Fruit fly (Drosophila melanogaster): ENCODE measurements around the gene Klp3A.
A peak's percentile ranks its signal among the peaks of the same experiment; 100 is the strongest.

Gene Klp3A

dm6 chrX:2591315-2591999 is 12.4 kb downstream of the Klp3A start:
- TF ChIP-seq CG2712 (tag; optimal IDR thresholded peaks at IDR 0.05), result peak; percentile 14
- TF ChIP-seq E2f1 (GFP tag; IDR thresholded peaks at IDR 0.05), result no peak
- peak; percentile 9 to 37 for TF ChIP-seq dpn (GFP tag; optimal IDR thresholded peaks at IDR 0.05)
- TF ChIP-seq CG13424 (tag; optimal IDR thresholded peaks at IDR 0.05), result peak; percentile 34
- TF ChIP-seq ssp (GFP tag; IDR thresholded peaks at IDR 0.05), result no peak
- peak; percentile 73 for TF ChIP-seq CG18599 (GFP tag; optimal IDR thresholded peaks at IDR 0.05)
- TF ChIP-seq bsh (GFP tag; optimal IDR thresholded peaks at IDR 0.05), result no peak
- TF ChIP-seq CG4617 (GFP tag; optimal IDR thresholded peaks at IDR 0.05; ENCODE audit: borderline replicate concordance), result no peak
- TF ChIP-seq Xrp1 (GFP tag; IDR thresholded peaks at IDR 0.05), result no peak
- TF ChIP-seq cwo (GFP tag; optimal IDR thresholded peaks at IDR 0.05), result peak; percentile 7
- TF ChIP-seq CoRest (tag; optimal IDR thresholded peaks at IDR 0.05), result peak; percentile 48
- no peak for TF ChIP-seq cg (GFP tag; optimal IDR thresholded peaks at IDR 0.05)
- TF ChIP-seq Hmr (GFP tag; optimal IDR thresholded peaks at IDR 0.05), result peak; percentile 56
- TF ChIP-seq org-1 (GFP tag; optimal IDR thresholded peaks at IDR 0.05), result peak; percentile 41
- no peak for TF ChIP-seq Asciz (GFP tag; optimal IDR thresholded peaks at IDR 0.05)
- TF ChIP-seq CG31365 (tag; optimal IDR thresholded peaks at IDR 0.05), result no peak
- peak; percentile 37 for TF ChIP-seq CG8924 (tag; optimal IDR thresholded peaks at IDR 0.05)
- peak; percentile 63 for TF ChIP-seq CG15269 (tag; optimal IDR thresholded peaks at IDR 0.05)
- no peak for TF ChIP-seq mam (GFP tag; optimal IDR thresholded peaks at IDR 0.05)
- TF ChIP-seq CG15514 (GFP tag; optimal IDR thresholded peaks at IDR 0.05), result peak; percentile 27
- TF ChIP-seq CG17612 (GFP tag; IDR thresholded peaks at IDR 0.05), result 0 out of 2 replicates have a peak, but pooled peaks have one; percentile 32
- peak; percentile 75 for TF ChIP-seq Med (GFP tag)
- no peak for TF ChIP-seq Aef1 (GFP tag; IDR thresholded peaks at IDR 0.05)
- no peak for TF ChIP-seq eyg (GFP tag; optimal IDR thresholded peaks at IDR 0.05)
- TF ChIP-seq lab (GFP tag; optimal IDR thresholded peaks at IDR 0.05), result peak; percentile 68
- TF ChIP-seq pho (GFP tag; optimal IDR thresholded peaks at IDR 0.05), result no peak
- TF ChIP-seq Oli (tag; optimal IDR thresholded peaks at IDR 0.05), result peak; percentile 5
- TF ChIP-seq Dad (GFP tag; optimal IDR thresholded peaks at IDR 0.05), result no peak
- TF ChIP-seq tin (GFP tag; optimal IDR thresholded peaks at IDR 0.05), result no peak
- peak; percentile 45 for TF ChIP-seq HHEX (GFP tag; optimal IDR thresholded peaks at IDR 0.05)
- TF ChIP-seq CG2875 (GFP tag; optimal IDR thresholded peaks at IDR 0.05), result no peak
- TF ChIP-seq esg (GFP tag; conservative IDR thresholded peaks at IDR 0.05), result 0 out of 2 replicates have a peak, but pooled peaks have one; percentile 16
- no peak for TF ChIP-seq Dref (GFP tag; IDR thresholded peaks at IDR 0.05)
- 0 out of 2 replicates have a peak, but pooled peaks have one; percentile 13 for TF ChIP-seq CG6689 (GFP tag; IDR thresholded peaks at IDR 0.05)
- TF ChIP-seq CG5953 (GFP tag; IDR thresholded peaks at IDR 0.05), result no peak
- TF ChIP-seq CG9817 (tag; optimal IDR thresholded peaks at IDR 0.05), result peak; percentile 28
- TF ChIP-seq bigmax (GFP tag; optimal IDR thresholded peaks at IDR 0.05), result no peak
- TF ChIP-seq CG30403 (GFP tag; optimal IDR thresholded peaks at IDR 0.05), result peak; percentile 45
- peak; percentile 28 for TF ChIP-seq CG12391 (tag; optimal IDR thresholded peaks at IDR 0.05)
- TF ChIP-seq vfl (GFP tag; optimal IDR thresholded peaks at IDR 0.05), result no peak
- TF ChIP-seq Hand (GFP tag; optimal IDR thresholded peaks at IDR 0.05), result peak; percentile 43
- peak; percentile 53; the same call in 2 of the 3 replicates for TF ChIP-seq row (GFP tag; IDR thresholded peaks at IDR 0.05)
- TF ChIP-seq CG13296 (GFP tag; optimal IDR thresholded peaks at IDR 0.05), result peak; percentile 49
- no peak for TF ChIP-seq Ada2b (GFP tag; IDR thresholded peaks at IDR 0.05)
- TF ChIP-seq trh (GFP tag; optimal IDR thresholded peaks at IDR 0.05), result no peak
- peak; percentile 24 for TF ChIP-seq Sox100B (GFP tag; optimal IDR thresholded peaks at IDR 0.05)
- TF ChIP-seq ind (GFP tag; optimal IDR thresholded peaks at IDR 0.05), result peak; percentile 22
- no peak for TF ChIP-seq bowl (GFP tag; IDR thresholded peaks at IDR 0.05)
- no peak for TF ChIP-seq CG8089 (GFP tag; optimal IDR thresholded peaks at IDR 0.05)

All from whole organism, embryonic.